Worm (Caenorhabditis elegans): ENCODE results near the gene C18H7.11.

C18H7.11 gene

ce11 chrIV:633565-633964, 36.9 kb downstream of the C18H7.11 start:
- no peak for TF ChIP-seq unc-62 (GFP tag; optimal IDR thresholded peaks at IDR 0.05)

- no peak for TF ChIP-seq unc-62 (GFP tag; optimal IDR thresholded peaks at IDR 0.05)
These were observed 42.5 kb downstream of the C18H7.11 start for ce11 chrIV:639167-639566.

- TF ChIP-seq unc-62 (GFP tag; optimal IDR thresholded peaks at IDR 0.05), result no peak
These were observed 46.8 kb downstream of the C18H7.11 start for ce11 chrIV:643481-643880.

ce11 chrIV:648362-648761, 51.7 kb downstream of the C18H7.11 start:
- TF ChIP-seq unc-62 (GFP tag; optimal IDR thresholded peaks at IDR 0.05), result no peak
